Fruit fly (Drosophila melanogaster): ENCODE data around the gene Dim1.

Dim1 gene

DNA sequence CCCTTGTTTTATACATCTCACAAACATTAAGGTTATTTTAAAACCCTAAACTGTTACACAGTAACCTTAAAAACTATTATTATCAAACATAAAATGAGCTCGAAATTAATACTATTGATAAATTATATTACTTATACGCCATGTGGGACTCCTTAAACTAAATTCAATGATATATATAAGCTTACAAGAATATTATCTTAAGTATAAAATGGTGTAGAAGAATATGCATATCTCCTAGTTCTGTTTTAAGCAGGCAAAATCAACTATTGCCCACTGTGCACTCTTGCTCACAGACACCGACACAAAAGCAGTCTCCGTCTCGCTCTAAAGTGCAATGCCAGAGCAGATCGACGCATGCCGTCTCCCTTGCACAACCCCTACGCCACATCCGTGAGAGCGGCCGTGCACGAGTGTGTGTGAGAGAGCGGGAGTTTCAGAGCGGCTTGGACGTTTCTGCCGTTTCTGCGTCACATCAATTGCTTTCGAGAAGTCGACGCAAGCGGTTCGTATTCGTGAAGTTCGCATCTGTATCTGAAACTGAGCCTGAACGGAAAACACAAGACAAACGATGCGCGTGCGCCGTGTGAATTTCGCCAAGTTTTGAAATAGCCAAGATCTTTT is 31.4 kb upstream of the Dim1 start (continued):
- TF ChIP-seq dsx (GFP tag; optimal IDR thresholded peaks at IDR 0.05; ENCODE audit: poor library complexity, severe bottlenecking), result peak; percentile 41
- TF ChIP-seq Ets21C (GFP tag; optimal IDR thresholded peaks at IDR 0.05), result peak; percentile 27
- peak; percentile 4 for TF ChIP-seq spab (GFP tag; optimal IDR thresholded peaks at IDR 0.05)
- peak; percentile 81 for TF ChIP-seq esn (GFP tag; optimal IDR thresholded peaks at IDR 0.05)
- peak in 1 of 2 experiments; percentile 45 for TF ChIP-seq salr (GFP tag; optimal IDR thresholded peaks at IDR 0.05)
- peak; percentile 55 for TF ChIP-seq CG6163 (GFP tag; IDR thresholded peaks at IDR 0.05)
- peak; percentile 60 for TF ChIP-seq CG3919 (GFP tag; optimal IDR thresholded peaks at IDR 0.05)
- TF ChIP-seq CG8319 (GFP tag; optimal IDR thresholded peaks at IDR 0.05), result peak; percentile 11
- TF ChIP-seq fd85E (GFP tag; optimal IDR thresholded peaks at IDR 0.05), result peak; percentile 11
- TF ChIP-seq Gug (GFP tag; IDR thresholded peaks at IDR 0.05), result no peak
- peak; percentile 70 for TF ChIP-seq achi (GFP tag; optimal IDR thresholded peaks at IDR 0.05)
- TF ChIP-seq Lpt (GFP tag; optimal IDR thresholded peaks at IDR 0.05), result peak; percentile 61
- peak; percentile 60 for TF ChIP-seq acj6 (GFP tag; optimal IDR thresholded peaks at IDR 0.05)
- TF ChIP-seq CG15336 (GFP tag; IDR thresholded peaks at IDR 0.05), result peak; percentile 69
- TF ChIP-seq CG11762 (GFP tag; optimal IDR thresholded peaks at IDR 0.05; ENCODE audit: insufficient read depth), result peak; percentile 15
- TF ChIP-seq Sox102F (GFP tag; optimal IDR thresholded peaks at IDR 0.05), result peak; percentile 79
- peak; percentile 67 for TF ChIP-seq CG6276 (GFP tag; optimal IDR thresholded peaks at IDR 0.05)
- TF ChIP-seq CG8632 (GFP tag; optimal IDR thresholded peaks at IDR 0.05), result peak; percentile 67
- TF ChIP-seq CG10669 (GFP tag; optimal IDR thresholded peaks at IDR 0.05), result peak; percentile 27
- TF ChIP-seq CG31627 (GFP tag; optimal IDR thresholded peaks at IDR 0.05), result peak; percentile 29
- peak; percentile 2 for TF ChIP-seq CG4318 (GFP tag; optimal IDR thresholded peaks at IDR 0.05)
- no peak for TF ChIP-seq dac (GFP tag; optimal IDR thresholded peaks at IDR 0.05)
- peak; percentile 10 for TF ChIP-seq CG7368 (GFP tag; optimal IDR thresholded peaks at IDR 0.05)
- TF ChIP-seq CG6808 (GFP tag; optimal IDR thresholded peaks at IDR 0.05), result peak; percentile 39

DNA sequence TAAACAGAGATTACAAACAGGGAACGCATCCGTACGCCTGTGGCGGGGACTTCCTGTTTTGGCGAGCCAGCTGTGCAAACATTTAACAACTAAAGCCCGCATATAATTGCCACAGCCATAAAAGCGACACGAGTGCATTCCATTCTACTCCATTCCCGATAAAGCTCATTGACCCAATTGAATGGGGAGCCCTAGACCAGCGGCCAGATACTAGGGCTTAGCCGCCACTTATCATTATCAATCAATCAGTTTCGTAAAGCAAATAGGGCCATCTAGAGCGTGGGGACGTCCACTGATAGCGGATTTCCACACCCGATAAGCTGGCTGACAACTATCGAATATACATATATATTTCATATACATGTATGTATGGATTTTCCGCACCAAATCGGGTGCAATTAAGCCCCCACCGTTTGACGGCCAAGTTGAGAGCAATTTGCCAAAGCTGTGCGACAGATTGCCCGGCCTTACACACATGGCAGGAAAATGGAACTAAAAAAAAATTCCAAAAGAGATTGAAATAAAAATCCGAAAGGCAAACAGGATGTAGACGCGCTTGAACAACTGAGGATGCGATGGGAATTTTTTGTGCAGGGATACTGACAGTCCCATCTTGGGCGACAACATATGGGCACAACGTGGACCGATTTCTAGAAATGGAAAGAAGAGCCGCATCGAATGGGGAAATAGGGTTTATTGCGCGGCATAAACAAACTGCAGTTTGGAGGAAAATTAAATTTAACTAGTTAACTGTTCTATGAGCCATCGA is 30.1 kb upstream of the Dim1 start:
- TF ChIP-seq fkh (GFP tag; optimal IDR thresholded peaks at IDR 0.05), result peak; percentile 29
- no peak for TF ChIP-seq achi (GFP tag; optimal IDR thresholded peaks at IDR 0.05)
- peak; percentile 25 for TF ChIP-seq svp (GFP tag)

DNA sequence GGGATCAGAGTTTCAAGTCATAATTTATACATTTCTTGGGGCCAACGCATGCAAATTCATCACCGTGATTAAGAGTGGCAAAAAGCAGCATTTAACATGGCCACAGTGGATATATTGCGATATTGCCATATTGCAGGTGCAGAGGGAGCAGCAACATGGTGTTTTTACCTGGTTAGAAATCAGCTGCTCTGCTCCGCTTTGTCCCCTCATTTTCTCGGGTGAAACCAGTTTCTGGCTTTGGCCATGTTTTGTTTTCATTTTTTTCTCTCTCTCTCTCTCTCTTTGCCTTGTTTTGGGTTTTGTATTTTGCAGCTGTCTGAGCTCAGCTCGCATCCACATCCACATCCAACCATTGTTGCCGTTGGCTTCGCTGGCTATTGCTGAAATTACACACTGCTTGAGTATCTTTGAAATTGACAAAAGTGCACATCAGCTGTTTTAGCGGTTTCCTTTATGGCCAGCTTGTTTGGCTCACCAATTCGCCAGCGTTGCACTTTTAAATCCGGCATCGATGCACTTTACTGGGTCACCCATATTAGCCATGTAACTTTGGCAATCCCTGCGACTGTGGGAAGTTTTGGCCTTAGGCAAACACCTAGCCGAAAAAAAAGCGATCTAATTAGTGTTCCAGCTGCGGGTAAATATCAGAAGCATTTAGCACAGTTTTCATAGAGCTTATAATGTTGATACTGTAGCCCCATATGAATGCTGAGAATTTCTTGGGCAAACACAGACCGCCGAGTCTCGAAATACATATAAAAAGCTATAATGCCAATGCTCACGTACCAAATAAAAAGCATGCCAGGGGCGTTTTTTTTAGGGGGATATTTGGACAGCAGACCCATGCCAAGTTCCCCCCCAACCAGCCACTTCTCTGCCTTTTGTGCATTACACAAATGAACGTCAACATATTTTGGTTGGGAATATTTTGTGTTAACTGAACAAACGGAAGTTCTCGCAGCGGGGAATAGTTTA is 27.7 kb upstream of the Dim1 start:
- TF ChIP-seq CG9139 (GFP tag; optimal IDR thresholded peaks at IDR 0.05), result peak; percentile 20
- TF ChIP-seq dac (GFP tag; optimal IDR thresholded peaks at IDR 0.05), result no peak
- peak; percentile 9 for TF ChIP-seq CG3032 (tag; optimal IDR thresholded peaks at IDR 0.05)
- no peak for TF ChIP-seq Sox14 (GFP tag; optimal IDR thresholded peaks at IDR 0.05)
- peak; percentile 50 for TF ChIP-seq CG6276 (GFP tag; optimal IDR thresholded peaks at IDR 0.05)
- TF ChIP-seq Sox15 (GFP tag; optimal IDR thresholded peaks at IDR 0.05), result no peak
- no peak for TF ChIP-seq Blimp-1 (GFP tag; optimal IDR thresholded peaks at IDR 0.05)
- TF ChIP-seq lz (GFP tag; optimal IDR thresholded peaks at IDR 0.05), result no peak
- TF ChIP-seq CG6854 (GFP tag; optimal IDR thresholded peaks at IDR 0.05), result peak; percentile 40
- no peak for TF ChIP-seq Hr39 (GFP tag; optimal IDR thresholded peaks at IDR 0.05)
- no peak for TF ChIP-seq Smox (GFP tag; optimal IDR thresholded peaks at IDR 0.05)
- peak; percentile 25; the same call in 1 of the 2 replicates for TF ChIP-seq CG15336 (GFP tag; IDR thresholded peaks at IDR 0.05)
- TF ChIP-seq salr (GFP tag; optimal IDR thresholded peaks at IDR 0.05), result no peak
- TF ChIP-seq esn (GFP tag; optimal IDR thresholded peaks at IDR 0.05), result no peak
- no peak for TF ChIP-seq Hr38 (GFP tag; optimal IDR thresholded peaks at IDR 0.05)
- TF ChIP-seq CG34406 (GFP tag; optimal IDR thresholded peaks at IDR 0.05), result no peak
- peak; percentile 51 to 63 for TF ChIP-seq ss (GFP tag; optimal IDR thresholded peaks at IDR 0.05)
- TF ChIP-seq CG11294 (GFP tag; IDR thresholded peaks at IDR 0.05), result no peak
- TF ChIP-seq Sox102F (GFP tag; optimal IDR thresholded peaks at IDR 0.05), result no peak
- no peak for TF ChIP-seq CG10669 (GFP tag; optimal IDR thresholded peaks at IDR 0.05)
- TF ChIP-seq fd59A (GFP tag; optimal IDR thresholded peaks at IDR 0.05), result no peak
- TF ChIP-seq Ets96B (tag; optimal IDR thresholded peaks at IDR 0.05), result peak; percentile 2
- no peak for TF ChIP-seq CG16779 (tag; optimal IDR thresholded peaks at IDR 0.05)
- peak; percentile 19 for TF ChIP-seq dsx (GFP tag; optimal IDR thresholded peaks at IDR 0.05; ENCODE audit: poor library complexity, severe bottlenecking)
- peak; percentile 56 for TF ChIP-seq Lpt (GFP tag; optimal IDR thresholded peaks at IDR 0.05)

All from whole organism, prepupa.